Worm (Caenorhabditis elegans): ENCODE results near the gene C17C3.15.

C17C3.15 gene

DNA sequence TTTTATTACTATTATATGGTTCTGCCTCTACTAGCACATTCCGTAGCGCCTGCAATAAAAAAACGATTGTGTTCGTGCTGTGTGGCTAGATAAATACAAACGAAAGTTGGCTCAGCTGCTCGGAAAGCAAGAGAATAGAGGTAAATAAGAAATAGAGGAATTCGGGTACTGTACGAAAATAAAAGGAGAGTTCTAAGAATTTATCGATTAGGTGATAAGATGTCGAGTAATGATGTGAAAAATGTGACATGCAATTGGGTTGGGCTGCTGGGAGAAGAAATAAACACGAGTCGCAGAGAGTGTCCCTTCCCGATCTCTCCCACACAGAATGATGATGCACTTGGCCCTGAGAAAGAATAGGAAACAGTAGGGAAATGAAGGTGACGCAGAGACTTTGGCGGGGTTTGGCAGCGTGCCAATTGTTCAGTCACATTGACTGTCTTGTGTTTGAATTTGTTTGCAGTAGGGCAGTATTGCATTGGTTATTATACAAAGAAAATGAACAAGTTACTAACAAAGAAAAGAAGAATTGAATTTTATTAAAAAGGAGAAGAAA lies 23.0 kb downstream of the C17C3.15 start, which contains the start of gene cdc-14 (continued):
- TF ChIP-seq K02D7.2 (tag; optimal IDR thresholded peaks at IDR 0.05): no peak
- no peak for TF ChIP-seq mec-3 (tag; optimal IDR thresholded peaks at IDR 0.05; ENCODE audit: borderline replicate concordance)
- TF ChIP-seq T23F11.4 (GFP tag; optimal IDR thresholded peaks at IDR 0.05): no peak
- no peak for TF ChIP-seq ceh-22 (tag; optimal IDR thresholded peaks at IDR 0.05)
- no peak for TF ChIP-seq pros-1 (tag; optimal IDR thresholded peaks at IDR 0.05)
- no peak for TF ChIP-seq pat-9 (tag; optimal IDR thresholded peaks at IDR 0.05)
- TF ChIP-seq lim-6 (tag; optimal IDR thresholded peaks at IDR 0.05): no peak
- TF ChIP-seq odd-2 (tag; optimal IDR thresholded peaks at IDR 0.05): no peak
- TF ChIP-seq pqm-1 (tag; optimal IDR thresholded peaks at IDR 0.05): no peak
- TF ChIP-seq ets-4 (tag; optimal IDR thresholded peaks at IDR 0.05): no peak
- TF ChIP-seq unc-42 (tag; optimal IDR thresholded peaks at IDR 0.05): peak; percentile 59
- peak; percentile 95 for TF ChIP-seq hlh-30 (tag; optimal IDR thresholded peaks at IDR 0.05; ENCODE audit: insufficient read depth)
- 0 out of 2 replicates have a peak, but pooled peaks have one; percentile 24 for TF ChIP-seq ceh-45 (GFP tag; IDR thresholded peaks at IDR 0.05)
- no peak for TF ChIP-seq dmd-4 (tag; optimal IDR thresholded peaks at IDR 0.05; ENCODE audit: borderline replicate concordance)
- no peak for TF ChIP-seq ceh-30 (tag; optimal IDR thresholded peaks at IDR 0.05)
- TF ChIP-seq sox-2 (GFP tag; IDR thresholded peaks at IDR 0.05): peak; percentile 18; the same call in 1 of the 2 replicates
- TF ChIP-seq F13H6.1 (tag; optimal IDR thresholded peaks at IDR 0.05): no peak
- TF ChIP-seq sox-4 (tag; optimal IDR thresholded peaks at IDR 0.05): no peak
- no peak for TF ChIP-seq fkh-6 (tag; optimal IDR thresholded peaks at IDR 0.05)
- no peak for TF ChIP-seq ceh-19 (GFP tag; optimal IDR thresholded peaks at IDR 0.05)
- no peak for TF ChIP-seq gmeb-2 (tag; optimal IDR thresholded peaks at IDR 0.05)
- TF ChIP-seq ceh-24 (tag; optimal IDR thresholded peaks at IDR 0.05): no peak
- no peak for TF ChIP-seq pha-4 (tag; optimal IDR thresholded peaks at IDR 0.05)
- peak; percentile 13 for TF ChIP-seq hlh-8 (tag; optimal IDR thresholded peaks at IDR 0.05)
- no peak for TF ChIP-seq pag-3 (tag; optimal IDR thresholded peaks at IDR 0.05; ENCODE audit: borderline replicate concordance)
- TF ChIP-seq unc-3 (GFP tag; conservative IDR thresholded peaks at IDR 0.05): no peak
- no peak for TF ChIP-seq unc-3 (tag; optimal IDR thresholded peaks at IDR 0.05)
- TF ChIP-seq fkh-10 (GFP tag; optimal IDR thresholded peaks at IDR 0.05): no peak
- no peak for TF ChIP-seq ama-1 (optimal IDR thresholded peaks at IDR 0.05)
- peak; percentile 65 for TF ChIP-seq ceh-31 (tag; optimal IDR thresholded peaks at IDR 0.05)
- peak; percentile 72 for TF ChIP-seq nfya-1 (tag; optimal IDR thresholded peaks at IDR 0.05)
- peak; percentile 57 for TF ChIP-seq elt-2 (tag; optimal IDR thresholded peaks at IDR 0.05)

DNA sequence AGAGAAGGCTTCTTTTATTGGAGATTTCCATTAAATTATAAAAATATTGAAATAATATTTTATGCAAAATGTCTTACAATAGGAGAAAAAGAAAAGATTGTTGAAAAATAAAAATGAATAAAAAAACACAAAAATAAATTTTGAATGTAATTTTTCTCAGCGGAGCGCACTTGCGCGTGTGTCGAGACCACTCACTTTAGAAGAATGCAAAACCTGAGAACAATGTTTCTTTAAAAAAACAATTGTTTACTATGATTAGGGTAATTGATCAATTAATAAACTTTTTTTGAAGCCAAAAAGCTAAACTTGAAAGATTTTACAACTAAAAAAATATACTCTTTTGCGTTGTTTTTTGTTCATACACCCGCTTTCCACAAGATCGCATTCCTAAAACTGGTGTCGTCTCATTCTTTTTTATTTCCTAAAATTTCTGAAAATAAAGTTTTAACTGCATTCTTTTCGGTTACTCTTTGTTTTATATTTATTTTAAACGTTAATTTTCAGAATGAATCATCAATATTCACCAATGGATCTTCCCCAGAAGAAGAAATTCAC lies 23.8 kb downstream of the C17C3.15 start, which contains the start of gene ttc-4:
Gene ttc-4, plus strand, starts transcription at position 505 of the 555 bp plus-strand sequence.
- TF ChIP-seq ceh-34 (tag; optimal IDR thresholded peaks at IDR 0.05) (peak; percentile 45), tbx-2 (tag; optimal IDR thresholded peaks at IDR 0.05) (peak; percentile 80), sox-4 (tag; optimal IDR thresholded peaks at IDR 0.05) (no peak), nfya-1 (tag; optimal IDR thresholded peaks at IDR 0.05) (no peak), fax-1 (tag; optimal IDR thresholded peaks at IDR 0.05) (peak; percentile 8), elt-4 (tag; optimal IDR thresholded peaks at IDR 0.05) (no peak), dve-1 (tag; optimal IDR thresholded peaks at IDR 0.05) (no peak), ceh-6 (GFP tag; optimal IDR thresholded peaks at IDR 0.05) (no peak), ceh-18 (tag; optimal IDR thresholded peaks at IDR 0.05) (no peak), F13H6.1 (tag; optimal IDR thresholded peaks at IDR 0.05) (peak; percentile 54), ref-2 (tag; optimal IDR thresholded peaks at IDR 0.05) (peak; percentile 5), lim-6 (tag; optimal IDR thresholded peaks at IDR 0.05) (peak; percentile 27), dmd-4 (tag; optimal IDR thresholded peaks at IDR 0.05; ENCODE audit: borderline replicate concordance) (no peak), T23F11.4 (GFP tag; optimal IDR thresholded peaks at IDR 0.05) (no peak), C08G9.2 (tag; optimal IDR thresholded peaks at IDR 0.05) (peak; percentile 71), K09A11.1 (tag; optimal IDR thresholded peaks at IDR 0.05; ENCODE audit: insufficient read depth) (no peak), unc-42 (tag; optimal IDR thresholded peaks at IDR 0.05) (peak; percentile 64), npax-4 (tag; optimal IDR thresholded peaks at IDR 0.05) (no peak), hlh-8 (tag; optimal IDR thresholded peaks at IDR 0.05) (peak; percentile 58), rnt-1 (tag; optimal IDR thresholded peaks at IDR 0.05) (peak; percentile 33), ets-4 (tag; optimal IDR thresholded peaks at IDR 0.05) (peak; percentile 56), pax-1 (tag; optimal IDR thresholded peaks at IDR 0.05) (no peak), gmeb-2 (tag; optimal IDR thresholded peaks at IDR 0.05) (no peak), zip-5 (tag; optimal IDR thresholded peaks at IDR 0.05) (peak; percentile 71), unc-86 (tag; optimal IDR thresholded peaks at IDR 0.05) (peak; percentile 29), ama-1 (optimal IDR thresholded peaks at IDR 0.05) (no peak), ceh-2 (tag; optimal IDR thresholded peaks at IDR 0.05) (peak; percentile 33), ahr-1 (tag; optimal IDR thresholded peaks at IDR 0.05) (peak; percentile 22), elt-2 (tag; optimal IDR thresholded peaks at IDR 0.05) (peak; percentile 90), K02D7.2 (tag; optimal IDR thresholded peaks at IDR 0.05) (no peak), tbx-7 (tag; optimal IDR thresholded peaks at IDR 0.05) (peak; percentile 8), fkh-6 (tag; optimal IDR thresholded peaks at IDR 0.05) (no peak)

Measured in whole organism, late embryonic.